Worm (Caenorhabditis elegans) whole organism, late embryonic: ENCODE results near the gene F59A6.2.

ENCODE experiments used
- C08G9.2 ChIP-seq: sonication (generic microtip); optimal IDR thresholded peaks from 2 replicates; lab custom pipeline; 2016; ENCODE audit warnings: mild to moderate bottlenecking, missing genetic modification characterization, moderate library complexity, missing compliant biosample characterization
- C38D4.7 ChIP-seq: fragments of 200-800 bp; sonication (Bioruptor generic); optimal IDR thresholded peaks from 2 replicates; lab custom pipeline; 2018; ENCODE audit warnings: mild to moderate bottlenecking, missing genetic modification characterization, moderate library complexity, missing compliant biosample characterization
- F13H6.1 ChIP-seq: sonication (generic microtip); optimal IDR thresholded peaks from 2 replicates; lab custom pipeline; 2016; ENCODE audit warnings: missing genetic modification characterization, missing compliant biosample characterization
- K02D7.2 ChIP-seq: sonication (generic microtip); optimal IDR thresholded peaks from 2 replicates; lab custom pipeline; 2017; ENCODE audit warnings: mild to moderate bottlenecking, missing genetic modification characterization, missing compliant biosample characterization
- K09A11.1 ChIP-seq: sonication (generic microtip); optimal IDR thresholded peaks from 2 replicates; lab custom pipeline; 2017; ENCODE audit warnings: antibody characterized with exemption, mild to moderate bottlenecking, missing genetic modification characterization, missing compliant biosample characterization; ENCODE audit not compliant: insufficient read depth
- T23F11.4 ChIP-seq: fragments of 200-800 bp; sonication (Bioruptor generic); optimal IDR thresholded peaks from 2 replicates; lab custom pipeline; 2018; ENCODE audit warnings: mild to moderate bottlenecking, missing genetic modification characterization, missing compliant biosample characterization
- Y22D7AL.16 ChIP-seq: sonication (generic microtip); optimal IDR thresholded peaks from 2 replicates; lab custom pipeline; 2016; ENCODE audit warnings: missing genetic modification characterization, missing compliant biosample characterization
- ahr-1 ChIP-seq: sonication (generic microtip); optimal IDR thresholded peaks from 2 replicates; lab custom pipeline; 2016; ENCODE audit warnings: missing genetic modification characterization, missing compliant biosample characterization
- ceh-18 ChIP-seq: sonication (generic microtip); optimal IDR thresholded peaks from 2 replicates; lab custom pipeline; 2016; ENCODE audit warnings: missing genetic modification characterization, missing compliant biosample characterization
- ceh-2 ChIP-seq: sonication (generic microtip); optimal IDR thresholded peaks from 2 replicates; lab custom pipeline; 2016; ENCODE audit warnings: missing genotype, missing genetic modification characterization, missing compliant biosample characterization
- ceh-22 ChIP-seq: sonication (generic microtip); optimal IDR thresholded peaks from 2 replicates; lab custom pipeline; 2017; ENCODE audit warnings: missing biosample characterization, missing genetic modification characterization
- ceh-24 ChIP-seq: sonication (generic microtip); optimal IDR thresholded peaks from 2 replicates; lab custom pipeline; 2016; ENCODE audit warnings: mild to moderate bottlenecking, missing genetic modification characterization, missing compliant biosample characterization
- ceh-30 ChIP-seq: fragments of 150-350 bp; optimal IDR thresholded peaks from 2 replicates; lab custom pipeline; 2014; ENCODE audit warnings: missing biosample characterization, missing genetic modification characterization
- ceh-31 ChIP-seq: sonication (generic microtip); optimal IDR thresholded peaks from 2 replicates; lab custom pipeline; 2016; ENCODE audit warnings: missing genetic modification characterization, missing compliant biosample characterization
- ceh-45 ChIP-seq: fragments of 200-800 bp; sonication (Bioruptor generic); IDR thresholded peaks from 2 replicates; pipeline ENCODE4 v1.3.6; 2022; ENCODE audit warnings: missing genetic modification reagents, missing genetic modification characterization, missing compliant biosample characterization
- ceh-48 ChIP-seq: sonication (generic microtip); optimal IDR thresholded peaks from 2 replicates; lab custom pipeline; 2016; ENCODE audit warnings: missing genetic modification characterization, inconsistent platforms, missing compliant biosample characterization
- ceh-9 ChIP-seq: sonication (generic microtip); optimal IDR thresholded peaks from 2 replicates; lab custom pipeline; 2016; ENCODE audit warnings: mild to moderate bottlenecking, missing genetic modification characterization, inconsistent platforms, missing compliant biosample characterization
- che-1 ChIP-seq: sonication (generic microtip); optimal IDR thresholded peaks from 2 replicates; lab custom pipeline; 2016; ENCODE audit warnings: mild to moderate bottlenecking, missing genetic modification characterization, missing compliant biosample characterization
- dve-1 ChIP-seq: sonication (generic microtip); optimal IDR thresholded peaks from 2 replicates; lab custom pipeline; 2017; ENCODE audit warnings: antibody characterized with exemption, mild to moderate bottlenecking, missing genetic modification characterization, missing compliant biosample characterization
- elt-4 ChIP-seq: sonication (generic microtip); optimal IDR thresholded peaks from 2 replicates; lab custom pipeline; 2016; ENCODE audit warnings: missing genetic modification characterization, missing compliant biosample characterization
- ets-4 ChIP-seq: sonication (generic microtip); optimal IDR thresholded peaks from 2 replicates; lab custom pipeline; 2016; ENCODE audit warnings: missing genetic modification characterization, missing compliant biosample characterization
- eyg-1 ChIP-seq: sonication (generic microtip); optimal IDR thresholded peaks from 2 replicates; lab custom pipeline; 2016; ENCODE audit warnings: missing genotype, missing genetic modification characterization, missing compliant biosample characterization
- fax-1 ChIP-seq: sonication (generic microtip); optimal IDR thresholded peaks from 2 replicates; lab custom pipeline; 2016; ENCODE audit warnings: missing genotype, missing genetic modification characterization, missing compliant biosample characterization
- fkh-6 ChIP-seq: sonication (generic microtip); optimal IDR thresholded peaks from 2 replicates; lab custom pipeline; 2016; ENCODE audit warnings: missing genetic modification characterization, missing compliant biosample characterization
- gmeb-2 ChIP-seq: sonication (generic microtip); optimal IDR thresholded peaks from 2 replicates; lab custom pipeline; 2016; ENCODE audit warnings: missing genetic modification characterization, inconsistent platforms, missing compliant biosample characterization
- hlh-13 ChIP-seq: fragments of 200-800 bp; sonication (Bioruptor generic); optimal IDR thresholded peaks from 2 replicates; lab custom pipeline; 2018; ENCODE audit warnings: mild to moderate bottlenecking, missing genetic modification characterization, missing compliant biosample characterization
- hlh-30 ChIP-seq: sonication (generic microtip); optimal IDR thresholded peaks from 2 replicates; lab custom pipeline; 2017; ENCODE audit warnings: antibody characterized with exemption, missing genetic modification characterization, missing compliant biosample characterization; ENCODE audit not compliant: insufficient read depth
- hlh-6 ChIP-seq: sonication (generic microtip); optimal IDR thresholded peaks from 2 replicates; lab custom pipeline; 2016; ENCODE audit warnings: missing genotype, missing genetic modification characterization, missing compliant biosample characterization
- hlh-8 ChIP-seq: sonication (generic microtip); optimal IDR thresholded peaks from 2 replicates; lab custom pipeline; 2016; ENCODE audit warnings: missing genotype, missing genetic modification characterization, missing compliant biosample characterization
- lim-6 ChIP-seq: sonication (generic microtip); optimal IDR thresholded peaks from 2 replicates; lab custom pipeline; 2016; ENCODE audit warnings: missing genetic modification characterization, missing compliant biosample characterization
- lin-11 ChIP-seq: fragments of 200-800 bp; sonication (Bioruptor generic); optimal IDR thresholded peaks from 2 replicates; lab custom pipeline; 2018; ENCODE audit warnings: mild to moderate bottlenecking, missing genetic modification characterization, missing compliant biosample characterization
- madf-2 ChIP-seq: sonication (generic microtip); optimal IDR thresholded peaks from 2 replicates; lab custom pipeline; 2017; ENCODE audit warnings: missing genetic modification characterization, missing compliant biosample characterization
- mec-3 ChIP-seq: sonication (generic microtip); optimal IDR thresholded peaks from 2 replicates; lab custom pipeline; 2016; ENCODE audit warnings: borderline replicate concordance, missing genetic modification characterization, missing compliant biosample characterization
- nhr-232 ChIP-seq: sonication (generic microtip); optimal IDR thresholded peaks from 2 replicates; lab custom pipeline; 2016; ENCODE audit warnings: missing genetic modification characterization, missing compliant biosample characterization
- npax-4 ChIP-seq: sonication (generic microtip); optimal IDR thresholded peaks from 2 replicates; lab custom pipeline; 2016; ENCODE audit warnings: missing genetic modification characterization, missing compliant biosample characterization
- odd-2 ChIP-seq: sonication (generic microtip); optimal IDR thresholded peaks from 2 replicates; lab custom pipeline; 2017; ENCODE audit warnings: antibody characterized with exemption, mild to moderate bottlenecking, missing genetic modification characterization, missing compliant biosample characterization
- pag-3 ChIP-seq: sonication (generic microtip); optimal IDR thresholded peaks from 2 replicates; lab custom pipeline; 2016; ENCODE audit warnings: missing compliant biosample characterization, missing genetic modification characterization, borderline replicate concordance
- pax-1 ChIP-seq: fragments of 150-350 bp; optimal IDR thresholded peaks from 2 replicates; lab custom pipeline; 2014; ENCODE audit warnings: missing biosample characterization, missing genetic modification characterization
- pha-2 ChIP-seq: sonication (generic microtip); optimal IDR thresholded peaks from 2 replicates; lab custom pipeline; 2017; ENCODE audit warnings: mild to moderate bottlenecking, missing genetic modification characterization, missing compliant biosample characterization
- pros-1 ChIP-seq: fragments of 150-350 bp; optimal IDR thresholded peaks from 2 replicates; lab custom pipeline; 2014; ENCODE audit warnings: missing biosample characterization, missing genetic modification reagents, missing genetic modification characterization
- ref-2 ChIP-seq: sonication (generic microtip); optimal IDR thresholded peaks from 2 replicates; lab custom pipeline; 2016; ENCODE audit warnings: missing genetic modification characterization, missing compliant biosample characterization
- rnt-1 ChIP-seq: sonication (generic microtip); optimal IDR thresholded peaks from 2 replicates; lab custom pipeline; 2016; ENCODE audit warnings: missing genetic modification characterization, missing compliant biosample characterization
- sdc-2 ChIP-seq: sonication (generic microtip); optimal IDR thresholded peaks from 2 replicates; lab custom pipeline; 2016; ENCODE audit warnings: missing genotype, missing genetic modification characterization, missing compliant biosample characterization
- sox-4 ChIP-seq: sonication (generic microtip); optimal IDR thresholded peaks from 2 replicates; lab custom pipeline; 2017; ENCODE audit warnings: mild to moderate bottlenecking, missing genetic modification characterization, inconsistent platforms, missing compliant biosample characterization
- syd-9 ChIP-seq: sonication (generic microtip); optimal IDR thresholded peaks from 2 replicates; lab custom pipeline; 2016; ENCODE audit warnings: mild to moderate bottlenecking, missing genetic modification characterization, moderate library complexity, missing compliant biosample characterization
- tbx-7 ChIP-seq: sonication (generic microtip); optimal IDR thresholded peaks from 2 replicates; lab custom pipeline; 2016; ENCODE audit warnings: missing genotype, missing genetic modification characterization, missing compliant biosample characterization
- unc-86 ChIP-seq: sonication (generic microtip); optimal IDR thresholded peaks from 2 replicates; lab custom pipeline; 2016; ENCODE audit warnings: missing genetic modification characterization, missing compliant biosample characterization

The F59A6.2 gene

ce11 chrII:5032669-5033068, 18.2 kb downstream of the F59A6.2 start (continued):
- no peak for TF ChIP-seq ets-4
- TF ChIP-seq ceh-48 (tag; lab: Kevin White, UChicago): peak; percentile 77
- peak; percentile 75 for TF ChIP-seq lin-11 (tag; lab: Kevin White, UChicago)
- peak; percentile 15 for TF ChIP-seq pag-3 (tag; lab: Kevin White, UChicago)
- TF ChIP-seq hlh-8 (tag; lab: Kevin White, UChicago): peak; percentile 79
- TF ChIP-seq dve-1 (tag; lab: Kevin White, UChicago): peak; percentile 83
- TF ChIP-seq sdc-2: peak; percentile 90
- peak; percentile 88 for TF ChIP-seq sox-4 (tag; lab: Kevin White, UChicago)
- TF ChIP-seq nhr-232 (tag; lab: Kevin White, UChicago): peak; percentile 87
- TF ChIP-seq ceh-18 (tag; lab: Kevin White, UChicago): peak; percentile 91
- TF ChIP-seq hlh-13 (GFP tag; lab: Kevin White, UChicago): peak; percentile 79
- TF ChIP-seq ceh-24: peak; percentile 72
- peak; percentile 78 for TF ChIP-seq K09A11.1 (tag; lab: Kevin White, UChicago)
- TF ChIP-seq fax-1 (tag; lab: Kevin White, UChicago): peak; percentile 82
- peak; percentile 85 for TF ChIP-seq C38D4.7 (GFP tag; lab: Kevin White, UChicago)
- peak; percentile 54 for TF ChIP-seq odd-2
- peak; percentile 76 for TF ChIP-seq ahr-1
- peak; percentile 86 for TF ChIP-seq ceh-2 (tag; lab: Kevin White, UChicago)
- peak; percentile 58 for TF ChIP-seq mec-3
- no peak for TF ChIP-seq pax-1 (tag; lab: Kevin White, UChicago)
- TF ChIP-seq F13H6.1 (tag; lab: Kevin White, UChicago): peak; percentile 86
- TF ChIP-seq ceh-45: peak; percentile 77; the same call in 1 of the 2 replicates
- TF ChIP-seq K02D7.2: peak; percentile 86
- TF ChIP-seq pros-1 (tag; lab: Kevin White, UChicago): peak; percentile 34
- peak; percentile 58 for TF ChIP-seq rnt-1 (tag; lab: Kevin White, UChicago)
- TF ChIP-seq pha-2 (tag; lab: Kevin White, UChicago): peak; percentile 88
- peak; percentile 89 for TF ChIP-seq unc-86 (tag; lab: Kevin White, UChicago)
- peak; percentile 86 for TF ChIP-seq C08G9.2 (tag; lab: Kevin White, UChicago)
- no peak for TF ChIP-seq ceh-30 (tag; lab: Kevin White, UChicago)
- peak; percentile 49 for TF ChIP-seq ceh-9 (tag; lab: Kevin White, UChicago)
- peak; percentile 7 for TF ChIP-seq tbx-7 (tag; lab: Kevin White, UChicago)
- peak; percentile 77 for TF ChIP-seq T23F11.4 (GFP tag; lab: Kevin White, UChicago)
- peak; percentile 90 for TF ChIP-seq ref-2 (tag; lab: Kevin White, UChicago)
- TF ChIP-seq ceh-31 (tag; lab: Kevin White, UChicago): peak; percentile 75
- TF ChIP-seq lim-6 (tag; lab: Kevin White, UChicago): no peak
- TF ChIP-seq Y22D7AL.16 (tag; lab: Kevin White, UChicago): peak; percentile 85
- TF ChIP-seq ceh-22 (tag; lab: Kevin White, UChicago): peak; percentile 22
- TF ChIP-seq hlh-6 (tag; lab: Kevin White, UChicago): peak; percentile 97
- TF ChIP-seq syd-9 (tag; lab: Kevin White, UChicago): peak; percentile 84
- TF ChIP-seq che-1: peak; percentile 90
- TF ChIP-seq gmeb-2 (tag; lab: Kevin White, UChicago): peak; percentile 87
- TF ChIP-seq npax-4 (tag; lab: Kevin White, UChicago): peak; percentile 73
- TF ChIP-seq hlh-30 (tag; lab: Kevin White, UChicago): no peak
- TF ChIP-seq fkh-6 (tag; lab: Kevin White, UChicago): peak; percentile 84
- peak; percentile 15 for TF ChIP-seq elt-4 (tag; lab: Kevin White, UChicago)
- TF ChIP-seq eyg-1 (tag; lab: Kevin White, UChicago): peak; percentile 88
- TF ChIP-seq madf-2 (tag; lab: Kevin White, UChicago): peak; percentile 81
